1 worm cellular context compared by ENCODE assay signal in the genomic region with DNA sequence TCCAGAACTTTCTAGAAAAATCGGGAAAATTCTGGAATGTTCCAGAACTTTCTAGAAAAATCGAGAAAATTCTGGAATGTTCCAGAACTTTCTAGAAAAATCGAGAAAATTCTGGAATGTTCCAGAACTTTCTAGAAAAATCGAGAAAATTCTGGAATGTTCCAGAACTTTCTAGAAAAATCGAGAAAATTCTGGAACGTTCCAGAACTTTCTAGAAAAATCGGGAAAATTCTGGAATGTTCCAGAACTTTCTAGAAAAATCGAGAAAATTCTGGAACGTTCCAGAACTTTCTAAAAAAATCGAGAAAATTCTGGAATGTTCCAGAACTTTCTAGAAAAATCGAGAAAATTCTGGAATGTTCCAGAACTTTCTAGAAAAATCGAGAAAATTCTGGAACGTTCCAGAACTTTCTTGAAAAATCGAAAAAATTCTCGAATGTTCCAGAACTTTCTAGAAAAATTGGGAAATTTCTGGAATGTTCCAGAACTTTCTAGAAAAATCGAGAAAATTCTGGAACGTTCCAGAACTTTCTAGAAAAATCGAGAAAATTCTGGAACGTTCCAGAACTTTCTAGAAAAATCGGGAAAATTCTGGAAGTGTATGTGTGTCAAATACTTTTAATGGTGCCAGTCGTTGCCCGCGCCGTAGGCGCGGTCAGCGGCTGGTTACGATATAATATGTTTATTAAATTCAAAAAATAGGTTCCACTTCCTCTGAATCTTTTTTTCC.
TF ChIP-seq lines count a peak whose summit lies in the region.

No protein-coding gene starts in this region.

TF ChIP-seq in whole organism, L4 larva, 104 proteins besides CTCF, POLR2A, EP300 and RAD21 (continued from another document):
- TF ChIP-seq Y105C5A.15 (GFP tag; IDR thresholded peaks at IDR 0.05; lab: Robert Waterston, UW) (peak; percentile 92), snpc-1.2 (GFP tag; IDR thresholded peaks at IDR 0.05; lab: Robert Waterston, UW) (peak; percentile 89), php-3 (GFP tag; IDR thresholded peaks at IDR 0.05; lab: Robert Waterston, UW) (0 out of 2 replicates have a peak, but pooled peaks have one; percentile 46), dmd-6 (GFP tag; IDR thresholded peaks at IDR 0.05; lab: Robert Waterston, UW) (peak; percentile 25; the same call in 1 of the 2 replicates), Y75B8A.6 (GFP tag; IDR thresholded peaks at IDR 0.05; lab: Robert Waterston, UW) (peak; percentile 92; the same call in 1 of the 2 replicates), ceh-44 (GFP tag; IDR thresholded peaks at IDR 0.05; lab: Robert Waterston, UW) (peak; percentile 93; the same call in 1 of the 2 replicates), zfp-3 (GFP tag; conservative IDR thresholded peaks at IDR 0.05; lab: Robert Waterston, UW) (peak; percentile 72)
